Fruit fly (Drosophila melanogaster) whole organism: ENCODE measurements around the gene jim.

Experiments used
- CG8478 ChIP-seq: fragments of >200 bp; optimal IDR thresholded peaks from 2 replicates; lab custom pipeline; 2018; ENCODE audit warnings: inconsistent platforms
- Dll ChIP-seq: fragments of >200 bp; optimal IDR thresholded peaks from 2 replicates; lab custom pipeline; 2017
- EcR ChIP-seq, 2 experiments: fragments of >200 bp; optimal IDR thresholded peaks; 2 replicates each; lab custom pipeline; 2017; ENCODE audit warnings: missing biosample characterization in 2 of 2, missing genetic modification characterization in 2 of 2, missing genetic modification reagents in 2 of 2
- pan ChIP-seq: fragments of >200 bp; optimal IDR thresholded peaks from 2 replicates; lab custom pipeline; 2017
- psq ChIP-seq: fragments of >200 bp; optimal IDR thresholded peaks from 2 replicates; lab custom pipeline; 2017
- usp ChIP-seq: fragments of >200 bp; optimal IDR thresholded peaks from 2 replicates; lab custom pipeline; 2017; ENCODE audit warnings: missing biosample characterization, missing genetic modification characterization, mixed read lengths

DNA sequence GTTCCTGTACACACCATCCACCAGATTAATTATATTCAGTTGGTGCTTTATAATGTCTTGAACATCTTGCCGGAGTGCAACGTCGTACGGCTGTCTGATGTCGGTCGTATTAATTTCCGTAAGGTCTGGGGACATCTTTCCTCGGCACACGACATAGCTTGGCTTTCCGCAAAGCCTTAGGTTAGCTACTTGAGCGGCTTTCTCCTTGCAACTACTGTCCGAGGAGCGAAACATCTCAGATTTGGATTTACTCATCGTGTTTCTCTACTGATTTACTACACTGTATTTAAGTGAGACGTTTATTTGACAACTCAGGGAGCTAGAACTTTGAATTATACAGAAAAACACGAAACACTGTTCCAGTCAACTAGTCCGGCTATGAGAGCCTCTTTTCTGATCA, 1.8 kb upstream of the jim start, which contains the start of the genes CG11226 and CG45428:
- TF ChIP-seq Dll (lab: Kevin White, UChicago) (no peak), EcR (GFP tag; optimal IDR thresholded peaks at IDR 0.05; lab: Kevin White, UChicago) (no peak), pan (lab: Kevin White, UChicago) (no peak), CG8478 (lab: Kevin White, UChicago) (no peak), psq (no peak), usp (GFP tag; lab: Kevin White, UChicago) (no peak)
